Worm (Caenorhabditis elegans) whole organism, young adult: ENCODE data around the gene W02D7.5.

Source experiments
- Y53G8AR.9 ChIP-seq: fragments of 200-800 bp; sonication (Bioruptor generic); conservative IDR thresholded peaks from 2 replicates; pipeline ENCODE4 v1.3.6; 2022; ENCODE audit warnings: missing genetic modification reagents, missing genetic modification characterization, missing compliant biosample characterization
- ZK185.1 ChIP-seq: sonication (generic microtip); optimal IDR thresholded peaks from 2 replicates; lab custom pipeline; 2016; ENCODE audit warnings: mild to moderate bottlenecking, missing genetic modification characterization, missing compliant biosample characterization; ENCODE audit not compliant: poor library complexity, severe bottlenecking
- akir-1 ChIP-seq: fragments of 200-800 bp; sonication (Bioruptor generic); optimal IDR thresholded peaks from 2 replicates; lab custom pipeline; 2018; ENCODE audit warnings: mild to moderate bottlenecking, missing genetic modification characterization, moderate library complexity, missing compliant biosample characterization
- ama-1 ChIP-seq, 3 experiments: fragments of 150-350 bp in 1 of 3; sonication (generic microtip) in 2 of 3; optimal IDR thresholded peaks; 2 replicates each; lab custom pipeline; 2014 to 2018; ENCODE audit warnings: missing biosample characterization in 2 of 3, missing genetic modification characterization in 2 of 3, missing genetic modification reagents in 2 of 3
- ceh-100 ChIP-seq: fragments of 200-800 bp; sonication (Bioruptor generic); IDR thresholded peaks from 2 replicates; pipeline ENCODE4 v1.3.6; 2022; ENCODE audit warnings: missing genetic modification reagents, missing genetic modification characterization, missing compliant biosample characterization
- hlh-26 ChIP-seq: fragments of 200-800 bp; sonication (Bioruptor generic); conservative IDR thresholded peaks from 2 replicates; pipeline ENCODE4 v1.3.6; 2022; ENCODE audit warnings: missing genetic modification reagents, missing genetic modification characterization, missing compliant biosample characterization
- hrde-1 ChIP-seq: sonication (generic microtip); optimal IDR thresholded peaks from 2 replicates; lab custom pipeline; 2016; ENCODE audit warnings: missing genetic modification characterization, mild to moderate bottlenecking, missing compliant biosample characterization, moderate library complexity, missing genotype, missing genetic modification reagents, borderline replicate concordance
- tbx-9 ChIP-seq: sonication (generic microtip); optimal IDR thresholded peaks from 2 replicates; lab custom pipeline; 2016; ENCODE audit warnings: borderline replicate concordance, missing genetic modification characterization, inconsistent platforms, missing compliant biosample characterization

DNA sequence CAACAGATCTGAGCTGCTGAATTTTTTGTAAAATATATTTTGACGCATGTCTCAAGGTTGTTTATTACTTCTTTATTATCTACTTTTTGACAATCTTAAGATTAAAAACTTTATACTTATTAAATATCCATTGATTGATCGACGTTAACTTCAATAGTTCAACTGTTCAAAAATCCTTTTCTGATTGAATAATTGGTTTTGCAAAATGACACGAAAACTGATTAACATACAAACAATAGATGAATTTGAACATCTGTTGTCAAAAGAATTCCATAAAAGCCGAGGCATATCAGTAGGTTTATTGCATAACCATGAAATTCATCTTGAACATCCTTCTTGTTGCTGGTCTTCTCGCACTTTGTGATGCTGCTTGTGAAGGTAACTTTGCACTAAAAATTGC, 12.2 kb upstream of the W02D7.5 start, which contains the start of gene W02D7.12:
- TF ChIP-seq ceh-100 = no peak
- TF ChIP-seq ZK185.1 (tag; lab: Kevin White, UChicago) = no peak
- no peak for TF ChIP-seq tbx-9 (tag; lab: Kevin White, UChicago)
- TF ChIP-seq hlh-26 (GFP tag; lab: Robert Waterston, UW) = no peak
- no peak for TF ChIP-seq ama-1 (optimal IDR thresholded peaks at IDR 0.05; lab: Kevin White, UChicago)
- TF ChIP-seq ama-1 (GFP tag; optimal IDR thresholded peaks at IDR 0.05; lab: Kevin White, UChicago) = no peak
- no peak for TF ChIP-seq Y53G8AR.9 (GFP tag; lab: Robert Waterston, UW)
- TF ChIP-seq akir-1 = no peak
- TF ChIP-seq hrde-1 = no peak
